Fruit fly (Drosophila melanogaster) whole organism, embryonic: ENCODE results near the gene MICAL-like.

ENCODE experiments used
- Atf-2 ChIP-seq: fragments of 200-800 bp; sonication (Bioruptor generic); optimal IDR thresholded peaks from 2 replicates; lab custom pipeline; 2016; ENCODE audit warnings: missing biosample characterization, missing genetic modification characterization
- Blimp-1 ChIP-seq: fragments of 200-800 bp; sonication (Bioruptor generic); optimal IDR thresholded peaks from 3 replicates; lab custom pipeline; 2018; ENCODE audit warnings: missing biosample characterization, missing genetic modification characterization, mild to moderate bottlenecking, moderate library complexity, missing genetic modification reagents
- CG10565 ChIP-seq: fragments of 200-800 bp; sonication (Bioruptor generic); optimal IDR thresholded peaks from 3 replicates; lab custom pipeline; 2016; ENCODE audit warnings: missing biosample characterization, mild to moderate bottlenecking, missing genetic modification characterization
- CG12236 ChIP-seq: fragments of 200-800 bp; sonication (Bioruptor generic); optimal IDR thresholded peaks from 2 replicates; lab custom pipeline; 2016; ENCODE audit warnings: missing biosample characterization, missing genetic modification characterization
- CG12769 ChIP-seq: fragments of 200-800 bp; sonication (Bioruptor generic); optimal IDR thresholded peaks from 2 replicates; lab custom pipeline; 2019; ENCODE audit warnings: missing biosample characterization, mild to moderate bottlenecking, missing genetic modification characterization, moderate library complexity
- CG13424 ChIP-seq: fragments of 200-800 bp; sonication (Bioruptor generic); optimal IDR thresholded peaks from 2 replicates; lab custom pipeline; 2019; ENCODE audit warnings: missing biosample characterization, mild to moderate bottlenecking, missing genetic modification characterization, moderate library complexity
- CG13624 ChIP-seq: fragments of 200-800 bp; sonication (Bioruptor generic); optimal IDR thresholded peaks from 2 replicates; lab custom pipeline; 2016; ENCODE audit warnings: missing biosample characterization, missing genetic modification characterization
- CG14014 ChIP-seq: fragments of 200-800 bp; sonication (Bioruptor generic); IDR thresholded peaks from 2 replicates; pipeline ENCODE4 v1.3.6; 2022; ENCODE audit warnings: missing biosample characterization, missing genetic modification characterization
- CG14710 ChIP-seq: fragments of 200-800 bp; sonication (Bioruptor generic); optimal IDR thresholded peaks from 3 replicates; lab custom pipeline; 2019; ENCODE audit warnings: missing biosample characterization, mild to moderate bottlenecking, missing genetic modification characterization, moderate library complexity
- CG15011 ChIP-seq: fragments of 200-800 bp; sonication (Bioruptor generic); optimal IDR thresholded peaks from 3 replicates; lab custom pipeline; 2018; ENCODE audit warnings: missing biosample characterization, mild to moderate bottlenecking, missing genetic modification characterization
- CG1529 ChIP-seq: fragments of 200-800 bp; sonication (Bioruptor generic); optimal IDR thresholded peaks from 3 replicates; lab custom pipeline; 2018; ENCODE audit warnings: missing biosample characterization, missing genetic modification characterization
- CG16813 ChIP-seq: fragments of 200-800 bp; sonication (Bioruptor generic); IDR thresholded peaks from 3 replicates; pipeline ENCODE4 v1.3.6; 2022; ENCODE audit warnings: missing biosample characterization, missing genetic modification characterization; ENCODE audit not compliant: partially characterized antibody
- CG17186 ChIP-seq: fragments of 200-800 bp; sonication (Bioruptor generic); optimal IDR thresholded peaks from 3 replicates; lab custom pipeline; 2017; ENCODE audit warnings: missing biosample characterization, missing genetic modification reagents, missing genetic modification characterization
- CG17385 ChIP-seq: fragments of 200-800 bp; sonication (Bioruptor generic); optimal IDR thresholded peaks from 3 replicates; lab custom pipeline; 2018; ENCODE audit warnings: missing biosample characterization, mild to moderate bottlenecking, missing genetic modification characterization
- CG17612 ChIP-seq: fragments of 200-800 bp; sonication (Bioruptor generic); IDR thresholded peaks from 2 replicates; pipeline ENCODE4 v1.3.6; 2022; ENCODE audit warnings: missing biosample characterization, missing genetic modification characterization
- CG7372 ChIP-seq: fragments of 200-800 bp; sonication (Bioruptor generic); IDR thresholded peaks from 2 replicates; pipeline ENCODE4 v1.3.6; 2022; ENCODE audit warnings: missing biosample characterization, missing genetic modification characterization
- CG7786 ChIP-seq: fragments of 200-800 bp; sonication (Bioruptor generic); optimal IDR thresholded peaks from 2 replicates; lab custom pipeline; 2016; ENCODE audit warnings: missing biosample characterization, missing genetic modification characterization
- CG7963 ChIP-seq: fragments of 200-800 bp; sonication (Bioruptor generic); IDR thresholded peaks from 3 replicates; pipeline ENCODE4 v1.3.6; 2022; ENCODE audit warnings: missing biosample characterization, missing genetic modification characterization; ENCODE audit not compliant: partially characterized antibody
- CG9817 ChIP-seq: fragments of 200-800 bp; sonication (Bioruptor generic); optimal IDR thresholded peaks from 2 replicates; lab custom pipeline; 2018; ENCODE audit warnings: missing biosample characterization, mild to moderate bottlenecking, missing genetic modification characterization, moderate library complexity
- CG9932 ChIP-seq: fragments of 200-800 bp; sonication (Bioruptor generic); IDR thresholded peaks from 2 replicates; pipeline ENCODE4 v1.3.6; 2022; ENCODE audit warnings: missing biosample characterization, missing genetic modification characterization
- CHES-1-like ChIP-seq: fragments of 200-800 bp; sonication (Bioruptor generic); optimal IDR thresholded peaks from 2 replicates; lab custom pipeline; 2016; ENCODE audit warnings: missing biosample characterization, missing genetic modification characterization
- Dref ChIP-seq: fragments of 200-800 bp; sonication (Bioruptor generic); IDR thresholded peaks from 2 replicates; pipeline ENCODE4 v1.3.6; 2022; ENCODE audit warnings: missing biosample characterization, missing genetic modification characterization
- E2f1 ChIP-seq: fragments of 200-800 bp; sonication (Bioruptor generic); IDR thresholded peaks from 2 replicates; pipeline ENCODE4 v1.3.6; 2022; ENCODE audit warnings: missing biosample characterization, missing genetic modification characterization
- Ets65A ChIP-seq: fragments of 200-800 bp; sonication (Bioruptor generic); peaks from one replicate; lab custom pipeline; 2016; ENCODE audit warnings: missing biosample characterization, missing genetic modification characterization
- Gsc ChIP-seq: fragments of 200-800 bp; sonication (Bioruptor generic); IDR thresholded peaks from 2 replicates; pipeline ENCODE4 v1.3.6; 2022; ENCODE audit warnings: missing biosample characterization, missing genetic modification characterization
- HLHmδ ChIP-seq: fragments of 200-800 bp; sonication (Bioruptor generic); optimal IDR thresholded peaks from 2 replicates; lab custom pipeline; 2018; ENCODE audit warnings: missing biosample characterization, mild to moderate bottlenecking, missing genetic modification characterization, moderate library complexity
- Hey ChIP-seq: fragments of 200-800 bp; sonication (Bioruptor generic); optimal IDR thresholded peaks from 3 replicates; lab custom pipeline; 2018; ENCODE audit warnings: missing biosample characterization, mild to moderate bottlenecking, missing genetic modification characterization
- Hr39 ChIP-seq: fragments of >200 bp; optimal IDR thresholded peaks from 2 replicates; lab custom pipeline; 2017
- NFAT ChIP-seq: fragments of 200-800 bp; sonication (Bioruptor generic); IDR thresholded peaks from 2 replicates; pipeline ENCODE4 v1.3.6; 2022; ENCODE audit warnings: missing biosample characterization, missing genetic modification characterization
- Oaz ChIP-seq: fragments of 200-800 bp; sonication (Bioruptor generic); IDR thresholded peaks from 2 replicates; pipeline ENCODE4 v1.3.6; 2022; ENCODE audit warnings: missing biosample characterization, missing genetic modification characterization
- Six4 ChIP-seq: fragments of 200-800 bp; sonication (Bioruptor generic); optimal IDR thresholded peaks from 2 replicates; lab custom pipeline; 2016; ENCODE audit warnings: missing biosample characterization, missing genetic modification characterization
- Trl ChIP-seq, 3 experiments: fragments of >200 bp in 2 of 3; fragments of 200-800 bp in 1 of 3; sonication (Bioruptor generic) in 1 of 3; optimal IDR thresholded peaks; 2 replicates in 1 of 3; 3 replicates in 2 of 3; lab custom pipeline; 2016 to 2017; ENCODE audit warnings: missing biosample characterization in 1 of 3, missing genetic modification characterization in 1 of 3
- ac ChIP-seq: fragments of 200-800 bp; sonication (Bioruptor generic); optimal IDR thresholded peaks from 3 replicates; lab custom pipeline; 2017; ENCODE audit warnings: missing biosample characterization, mild to moderate bottlenecking, missing genetic modification characterization
- croc ChIP-seq: fragments of 200-800 bp; sonication (Bioruptor generic); conservative IDR thresholded peaks from 3 replicates; pipeline ENCODE4 v1.3.6; 2022; ENCODE audit warnings: missing biosample characterization, missing genetic modification characterization
- exex ChIP-seq: fragments of 200-800 bp; sonication (Bioruptor generic); optimal IDR thresholded peaks from 4 replicates; lab custom pipeline; 2018; ENCODE audit warnings: missing biosample characterization, mild to moderate bottlenecking, missing genetic modification characterization, moderate library complexity
- eyg ChIP-seq: fragments of 200-800 bp; sonication (Bioruptor generic); optimal IDR thresholded peaks from 3 replicates; lab custom pipeline; 2016; ENCODE audit warnings: missing biosample characterization, missing genetic modification characterization
- gcm2 ChIP-seq: fragments of 200-800 bp; sonication (Bioruptor generic); optimal IDR thresholded peaks from 2 replicates; lab custom pipeline; 2016; ENCODE audit warnings: missing biosample characterization, missing genetic modification characterization
- gro ChIP-seq: fragments of 200-800 bp; sonication (Bioruptor generic); optimal IDR thresholded peaks from 2 replicates; lab custom pipeline; 2016; ENCODE audit warnings: missing biosample characterization, missing genetic modification characterization
- ham ChIP-seq: fragments of 200-800 bp; sonication (Bioruptor generic); IDR thresholded peaks from 2 replicates; pipeline ENCODE4 v1.3.6; 2022; ENCODE audit warnings: missing biosample characterization, missing genetic modification characterization
- ind ChIP-seq: fragments of 200-800 bp; sonication (Bioruptor generic); optimal IDR thresholded peaks from 3 replicates; lab custom pipeline; 2016; ENCODE audit warnings: missing biosample characterization, missing genetic modification characterization
- mirr ChIP-seq: fragments of 200-800 bp; sonication (Bioruptor generic); optimal IDR thresholded peaks from 3 replicates; lab custom pipeline; 2018; ENCODE audit warnings: missing biosample characterization, mild to moderate bottlenecking, missing genetic modification characterization
- nmo ChIP-seq: fragments of 200-800 bp; sonication (Bioruptor generic); optimal IDR thresholded peaks from 2 replicates; lab custom pipeline; 2018; ENCODE audit warnings: missing biosample characterization, mild to moderate bottlenecking, missing genetic modification characterization, moderate library complexity
- peb ChIP-seq: fragments of 200-800 bp; sonication (Bioruptor generic); IDR thresholded peaks from 2 replicates; pipeline ENCODE4 v1.3.6; 2022; ENCODE audit warnings: missing biosample characterization, missing genetic modification characterization
- ranshi ChIP-seq: fragments of 200-800 bp; sonication (Bioruptor generic); IDR thresholded peaks from 2 replicates; pipeline ENCODE4 v1.3.6; 2022; ENCODE audit warnings: missing biosample characterization, missing genetic modification characterization
- schlank ChIP-seq: fragments of 200-800 bp; sonication (Bioruptor generic); optimal IDR thresholded peaks from 2 replicates; lab custom pipeline; 2018; ENCODE audit warnings: missing biosample characterization, mild to moderate bottlenecking, missing genetic modification characterization
- ttk ChIP-seq: fragments of 200-800 bp; sonication (Bioruptor generic); IDR thresholded peaks from 2 replicates; pipeline ENCODE4 v2.1.2; 2022; ENCODE audit warnings: missing biosample characterization, missing genetic modification characterization
- unpg ChIP-seq: fragments of 200-800 bp; sonication (Bioruptor generic); optimal IDR thresholded peaks from 3 replicates; lab custom pipeline; 2018; ENCODE audit warnings: missing biosample characterization, mild to moderate bottlenecking, missing genetic modification characterization, moderate library complexity
- vvl ChIP-seq: fragments of 200-800 bp; sonication (Bioruptor generic); IDR thresholded peaks from 2 replicates; pipeline ENCODE4 v1.3.6; 2022; ENCODE audit warnings: missing biosample characterization, missing genetic modification characterization
- wdn ChIP-seq: fragments of 200-800 bp; sonication (Bioruptor generic); IDR thresholded peaks from 2 replicates; pipeline ENCODE4 v1.3.6; 2022; ENCODE audit warnings: missing biosample characterization, missing genetic modification characterization
- wek ChIP-seq: fragments of 200-800 bp; sonication (Bioruptor generic); optimal IDR thresholded peaks from 3 replicates; lab custom pipeline; 2018; ENCODE audit warnings: missing biosample characterization, mild to moderate bottlenecking, missing genetic modification characterization, moderate library complexity

Gene MICAL-like

DNA sequence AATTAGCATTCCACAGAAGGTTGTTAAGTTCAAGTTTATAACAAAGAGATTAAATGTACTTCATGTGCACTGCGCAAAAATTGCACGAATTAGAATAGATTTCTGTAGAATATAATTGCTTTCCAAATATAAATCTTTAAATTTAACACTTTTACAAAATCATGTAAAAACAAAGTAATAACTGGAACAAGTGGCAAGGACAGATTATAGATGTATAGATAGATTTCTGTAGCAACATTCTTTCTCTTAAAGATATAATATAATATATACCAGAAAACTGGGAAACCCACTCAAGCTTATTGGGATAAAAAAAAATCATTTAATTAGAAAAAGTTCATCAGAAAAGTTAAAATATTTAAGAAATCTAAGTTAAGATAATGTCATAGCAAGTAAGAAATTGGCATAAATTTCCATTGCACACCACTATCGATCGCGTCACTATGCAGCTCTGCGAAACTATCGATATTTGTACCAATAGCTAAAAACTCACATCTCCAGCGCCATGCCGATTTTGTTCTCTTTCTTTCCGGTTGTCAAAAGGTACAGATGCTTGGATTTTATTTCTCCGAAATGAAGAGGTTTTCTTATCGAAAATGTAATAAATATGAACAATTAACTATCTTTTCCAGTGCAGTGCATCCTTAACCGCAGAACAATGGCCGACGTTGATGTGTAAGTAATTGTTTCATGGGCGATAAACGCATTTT is 7.9 kb upstream of the MICAL-like start, which contains the start of gene RpS12 (continued):
- peak; percentile 83 for TF ChIP-seq gcm2 (GFP tag; lab: Kevin White, UChicago)
- TF ChIP-seq eyg (GFP tag; lab: Kevin White, UChicago), result peak; percentile 71
- no peak; the same call in 2 of the 3 replicates for TF ChIP-seq croc (GFP tag; lab: Robert Waterston, UW)
- peak; percentile 88 for TF ChIP-seq wek (GFP tag; lab: Kevin White, UChicago)
- peak; percentile 65 for TF ChIP-seq unpg (GFP tag; lab: Kevin White, UChicago)
- peak; percentile 82 for TF ChIP-seq gro
- peak; percentile 78 for TF ChIP-seq CG17385
- peak; percentile 82 for TF ChIP-seq CHES-1-like (GFP tag; lab: Kevin White, UChicago)
- TF ChIP-seq vvl (GFP tag; lab: Robert Waterston, UW), result peak; percentile 78
- peak; percentile 92 for TF ChIP-seq CG9932 (GFP tag; lab: Robert Waterston, UW)
- TF ChIP-seq E2f1 (GFP tag; lab: Robert Waterston, UW), result peak; percentile 47
- peak; percentile 86 for TF ChIP-seq mirr (GFP tag; lab: Kevin White, UChicago)
- TF ChIP-seq peb, result 0 out of 2 replicates have a peak, but pooled peaks have one; percentile 21
- peak; percentile 37 for TF ChIP-seq Hey (tag; lab: Kevin White, UChicago)
- TF ChIP-seq CG17186 (GFP tag; lab: Kevin White, UChicago), result peak; percentile 82
- no peak for TF ChIP-seq CG17612 (GFP tag; lab: Robert Waterston, UW)
- peak; percentile 64 for TF ChIP-seq CG12769 (tag; lab: Kevin White, UChicago)
- peak; percentile 91 for TF ChIP-seq CG16813 (GFP tag; lab: Robert Waterston, UW)
- peak; percentile 56 for TF ChIP-seq CG15011 (GFP tag; lab: Kevin White, UChicago)
- peak; percentile 84 for TF ChIP-seq CG13624 (GFP tag; lab: Kevin White, UChicago)
- peak; percentile 1 for TF ChIP-seq CG10565
- TF ChIP-seq Oaz (GFP tag; lab: Robert Waterston, UW), result peak; percentile 72
- peak; percentile 85 for TF ChIP-seq ranshi
- TF ChIP-seq Ets65A (GFP tag; lab: Kevin White, UChicago), result peak; percentile 99
- TF ChIP-seq Trl (optimal IDR thresholded peaks at IDR 0.05; lab: Kevin White, UChicago), result no peak
- TF ChIP-seq Trl (GFP tag; optimal IDR thresholded peaks at IDR 0.05; lab: Kevin White, UChicago), result peak; percentile 88
- TF ChIP-seq CG7963 (GFP tag; lab: Robert Waterston, UW), result peak; percentile 51; the same call in 2 of the 3 replicates
- TF ChIP-seq CG12236 (GFP tag; lab: Kevin White, UChicago), result peak; percentile 64
- TF ChIP-seq CG7372 (GFP tag; lab: Robert Waterston, UW), result peak; percentile 68
- peak; percentile 2 for TF ChIP-seq CG1529 (GFP tag; lab: Kevin White, UChicago)
- TF ChIP-seq Six4 (GFP tag; lab: Kevin White, UChicago), result peak; percentile 30
- TF ChIP-seq ind (GFP tag; lab: Kevin White, UChicago), result peak; percentile 65
- peak; percentile 68 for TF ChIP-seq HLHmδ
- peak; percentile 69 for TF ChIP-seq ttk (GFP tag; lab: Robert Waterston, UW)
- TF ChIP-seq exex, result peak; percentile 38
- peak; percentile 17; the same call in 1 of the 2 replicates for TF ChIP-seq ham (GFP tag; lab: Robert Waterston, UW)
- TF ChIP-seq CG7786 (GFP tag; lab: Kevin White, UChicago), result peak; percentile 72
- TF ChIP-seq nmo (GFP tag; lab: Kevin White, UChicago), result peak; percentile 56
- TF ChIP-seq Atf-2 (GFP tag; lab: Kevin White, UChicago), result peak; percentile 65
- peak; percentile 79 for TF ChIP-seq CG14014
- no peak for TF ChIP-seq Blimp-1 (GFP tag; lab: Kevin White, UChicago)
- TF ChIP-seq NFAT (GFP tag; lab: Robert Waterston, UW), result peak; percentile 77; the same call in 1 of the 2 replicates
- TF ChIP-seq Dref (GFP tag; lab: Robert Waterston, UW), result peak; percentile 92
- no peak for TF ChIP-seq Gsc (GFP tag; lab: Robert Waterston, UW)
- TF ChIP-seq CG13424 (tag; lab: Kevin White, UChicago), result peak; percentile 45
- TF ChIP-seq Hr39, result no peak
- TF ChIP-seq schlank (tag; lab: Kevin White, UChicago), result peak; percentile 84
- TF ChIP-seq CG14710 (tag; lab: Kevin White, UChicago), result peak; percentile 73
- TF ChIP-seq wdn (GFP tag; lab: Robert Waterston, UW), result peak; percentile 57
- peak; percentile 73 for TF ChIP-seq CG9817 (tag; lab: Kevin White, UChicago)
- peak; percentile 50 for TF ChIP-seq ac (GFP tag; lab: Kevin White, UChicago)
